Worm (Caenorhabditis elegans) whole organism, L4 larva: Measurements from ENCODE around the gene dmd-4.
A peak's percentile ranks its signal among the peaks of the same experiment; 100 is the strongest.

ENCODE experiments used
- D1046.2 ChIP-seq: fragments of 200-800 bp; sonication (Bioruptor generic); IDR thresholded peaks from 2 replicates; pipeline ENCODE4 v1.3.6; 2022; ENCODE audit warnings: missing genetic modification characterization, missing compliant biosample characterization
- F10B5.3 ChIP-seq: sonication (generic microtip); optimal IDR thresholded peaks from 2 replicates; lab custom pipeline; 2016; ENCODE audit warnings: mild to moderate bottlenecking, missing genetic modification characterization, missing compliant biosample characterization
- Y5F2A.4 ChIP-seq: fragments of 200-800 bp; sonication (Bioruptor generic); optimal IDR thresholded peaks from 2 replicates; lab custom pipeline; 2018; ENCODE audit warnings: mild to moderate bottlenecking, missing genetic modification characterization, missing compliant biosample characterization
- aha-1 ChIP-seq: fragments of 150-350 bp; peaks from one replicate; lab custom pipeline; 2014; ENCODE audit warnings: missing biosample characterization, missing genetic modification characterization
- aly-2 ChIP-seq: sonication (generic microtip); optimal IDR thresholded peaks from 2 replicates; lab custom pipeline; 2018; ENCODE audit warnings: missing biosample characterization, missing genetic modification characterization
- ces-1 ChIP-seq: fragments of 150-350 bp; sonication (generic microtip); optimal IDR thresholded peaks from 4 replicates; lab custom pipeline; 2014; ENCODE audit warnings: missing biosample characterization, missing genetic modification reagents, missing genetic modification characterization
- ctbp-1 ChIP-seq: fragments of 200-800 bp; sonication (Bioruptor generic); IDR thresholded peaks from 2 replicates; pipeline ENCODE4 v1.3.6; 2022; ENCODE audit warnings: missing genetic modification reagents, missing genetic modification characterization, missing compliant biosample characterization
- daf-19 ChIP-seq: fragments of 200-800 bp; sonication (Bioruptor generic); conservative IDR thresholded peaks from 2 replicates; pipeline ENCODE4 v1.3.6; 2022; ENCODE audit warnings: missing genetic modification characterization, missing compliant biosample characterization
- dmd-8 ChIP-seq: fragments of 200-800 bp; sonication (Bioruptor generic); IDR thresholded peaks from 2 replicates; pipeline ENCODE4 v1.3.6; 2022; ENCODE audit warnings: missing genetic modification characterization, missing compliant biosample characterization
- egl-43 ChIP-seq: fragments of 200-800 bp; sonication (Bioruptor generic); IDR thresholded peaks from 2 replicates; pipeline ENCODE4 v1.3.6; 2022; ENCODE audit warnings: missing genetic modification reagents, missing genetic modification characterization, missing compliant biosample characterization
- gei-8 ChIP-seq: fragments of 200-800 bp; sonication (Bioruptor generic); optimal IDR thresholded peaks from 2 replicates; lab custom pipeline; 2018; ENCODE audit warnings: mild to moderate bottlenecking, missing genetic modification characterization, missing compliant biosample characterization
- jun-1 ChIP-seq: fragments of 150-350 bp; optimal IDR thresholded peaks from 2 replicates; lab custom pipeline; 2014; ENCODE audit warnings: missing biosample characterization, missing genetic modification reagents, missing genetic modification characterization
- lin-29 ChIP-seq: fragments of 200-800 bp; sonication (Bioruptor generic); IDR thresholded peaks from 2 replicates; pipeline ENCODE4 v1.3.6; 2022; ENCODE audit warnings: missing genetic modification reagents, missing genetic modification characterization, missing compliant biosample characterization
- lin-39 ChIP-seq: fragments of 150-350 bp; optimal IDR thresholded peaks from 2 replicates; lab custom pipeline; 2014; ENCODE audit warnings: missing biosample characterization, missing genetic modification reagents, missing genetic modification characterization
- lsy-2 ChIP-seq, 2 experiments: fragments of 150-350 bp in 1 of 2; sonication (generic microtip) in 1 of 2; optimal IDR thresholded peaks; 2 replicates each; lab custom pipeline; 2014 to 2017; ENCODE audit warnings: missing biosample characterization in 2 of 2, missing genetic modification characterization in 2 of 2
- madf-5 ChIP-seq, 2 experiments: fragments of 200-800 bp; sonication (Bioruptor generic); IDR thresholded peaks; 2 replicates each; pipeline ENCODE4 v1.3.6; 2022; ENCODE audit warnings: missing compliant biosample characterization in 2 of 2, missing genetic modification characterization in 2 of 2
- nhr-10 ChIP-seq: fragments of 150-350 bp; optimal IDR thresholded peaks from 2 replicates; lab custom pipeline; 2014; ENCODE audit warnings: missing biosample characterization, missing genetic modification characterization
- nhr-11 ChIP-seq: fragments of 150-350 bp; optimal IDR thresholded peaks from 2 replicates; lab custom pipeline; 2014; ENCODE audit warnings: missing biosample characterization, missing genetic modification characterization
- nhr-28 ChIP-seq: fragments of 150-350 bp; optimal IDR thresholded peaks from 2 replicates; lab custom pipeline; 2014; ENCODE audit warnings: missing biosample characterization, missing genetic modification characterization
- nhr-42 ChIP-seq: fragments of 200-800 bp; sonication (Bioruptor generic); IDR thresholded peaks from 2 replicates; pipeline ENCODE4 v1.3.6; 2022; ENCODE audit warnings: missing genetic modification characterization, missing compliant biosample characterization
- nhr-6 ChIP-seq: fragments of 150-350 bp; optimal IDR thresholded peaks from 2 replicates; lab custom pipeline; 2014; ENCODE audit warnings: missing biosample characterization, missing genetic modification characterization
- php-3 ChIP-seq: fragments of 200-800 bp; sonication (Bioruptor generic); IDR thresholded peaks from 2 replicates; pipeline ENCODE4 v1.3.6; 2022; ENCODE audit warnings: missing genetic modification reagents, missing genetic modification characterization, missing compliant biosample characterization
- pqm-1 ChIP-seq: sonication (generic microtip); optimal IDR thresholded peaks from 2 replicates; lab custom pipeline; 2017; ENCODE audit warnings: missing biosample characterization, missing genetic modification characterization
- sdz-12 ChIP-seq: fragments of 200-800 bp; sonication (Bioruptor generic); optimal IDR thresholded peaks from 2 replicates; lab custom pipeline; 2018; ENCODE audit warnings: mild to moderate bottlenecking, missing genetic modification characterization, missing compliant biosample characterization
- set-16 ChIP-seq: fragments of 200-800 bp; sonication (Bioruptor generic); IDR thresholded peaks from 2 replicates; pipeline ENCODE4 v1.3.6; 2022; ENCODE audit warnings: missing genetic modification reagents, missing genetic modification characterization, missing compliant biosample characterization
- snpc-1.2 ChIP-seq: fragments of 200-800 bp; sonication (Bioruptor generic); IDR thresholded peaks from 2 replicates; pipeline ENCODE4 v1.3.6; 2022; ENCODE audit warnings: missing genetic modification reagents, missing genetic modification characterization, missing compliant biosample characterization
- spr-1 ChIP-seq: sonication (generic microtip); optimal IDR thresholded peaks from 2 replicates; lab custom pipeline; 2016; ENCODE audit warnings: mild to moderate bottlenecking, missing genetic modification characterization, missing compliant biosample characterization
- unc-62 ChIP-seq, 3 experiments: fragments of 150-350 bp in 1 of 3; sonication (generic microtip); optimal IDR thresholded peaks in 2 of 3; peaks in 1 of 3; 1 replicate in 1 of 3; 2 replicates in 2 of 3; lab custom pipeline; 2014 to 2017; ENCODE audit warnings: missing biosample characterization in 3 of 3, missing genetic modification characterization in 3 of 3, missing genetic modification reagents in 3 of 3, missing genotype in 1 of 3
- zag-1 ChIP-seq: fragments of 150-350 bp; optimal IDR thresholded peaks from 2 replicates; lab custom pipeline; 2014; ENCODE audit warnings: missing biosample characterization, missing genetic modification characterization

The dmd-4 gene

ce11 chrX:14885855-14886254 lies 24.2 kb upstream of the dmd-4 start:
- TF ChIP-seq Y5F2A.4 (GFP tag; lab: Kevin White, UChicago) (no peak), gei-8 (no peak), lin-39 (tag; lab: Kevin White, UChicago) (no peak), jun-1 (tag; lab: Kevin White, UChicago) (no peak), daf-19 (no peak), nhr-6 (tag; lab: Kevin White, UChicago) (no peak), set-16 (GFP tag; lab: Robert Waterston, UW) (no peak), nhr-42 (GFP tag; lab: Robert Waterston, UW) (no peak), dmd-8 (GFP tag; lab: Robert Waterston, UW) (no peak), unc-62 (GFP tag; optimal IDR thresholded peaks at IDR 0.05 in 1 of 2; lab: Kevin White, UChicago) (peak in 1 of 2 experiments; percentile 13), unc-62 (tag; optimal IDR thresholded peaks at IDR 0.05; lab: Kevin White, UChicago) (no peak), aha-1 (tag; lab: Kevin White, UChicago) (peak; percentile 60), sdz-12 (GFP tag; lab: Kevin White, UChicago) (no peak), snpc-1.2 (GFP tag; lab: Robert Waterston, UW) (no peak)

ce11 chrX:14881119-14881518 lies 19.5 kb upstream of the dmd-4 start, which contains the start of gene flp-8:
Gene flp-8 (plus strand): TSS chrX:14881419.
- TF ChIP-seq madf-5 (GFP tag; IDR thresholded peaks at IDR 0.05; lab: Robert Waterston, UW): no peak

DNA sequence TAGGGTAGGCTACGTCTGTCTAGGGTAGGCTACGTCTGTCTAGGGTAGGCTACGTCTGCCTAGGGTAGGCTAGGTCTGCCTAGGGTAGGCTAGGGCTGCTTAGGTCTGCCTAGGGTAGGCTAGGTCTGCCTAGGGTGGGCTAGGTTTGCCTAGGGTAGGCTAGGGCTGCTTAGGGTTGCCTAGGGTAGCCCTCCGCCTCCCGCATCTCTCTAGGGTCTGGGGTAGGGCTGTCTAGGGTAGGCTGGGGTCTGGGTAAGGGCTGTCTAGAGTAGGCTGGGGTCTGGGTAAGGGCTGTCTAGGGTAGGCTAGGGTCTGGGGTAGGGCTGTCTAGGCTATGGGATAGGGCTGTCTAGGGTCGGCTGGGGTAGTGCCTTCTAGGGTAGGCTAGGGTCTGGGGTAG lies 16.0 kb upstream of the dmd-4 start:
- TF ChIP-seq egl-43 (GFP tag; lab: Robert Waterston, UW) (0 out of 2 replicates have a peak, but pooled peaks have one; percentile 51), php-3 (GFP tag; lab: Robert Waterston, UW) (no peak), set-16 (GFP tag; lab: Robert Waterston, UW) (peak; percentile 62)

- TF ChIP-seq jun-1 (tag; lab: Kevin White, UChicago): no peak
- TF ChIP-seq ctbp-1: no peak
- TF ChIP-seq nhr-28: no peak
- no peak for TF ChIP-seq ces-1 (GFP tag; lab: Kevin White, UChicago)
- no peak for TF ChIP-seq zag-1 (tag; lab: Kevin White, UChicago)
- no peak for TF ChIP-seq aly-2 (tag; lab: Kevin White, UChicago)
- TF ChIP-seq daf-19: no peak
- TF ChIP-seq F10B5.3 (tag; lab: Kevin White, UChicago): no peak
- no peak for TF ChIP-seq D1046.2 (GFP tag; lab: Robert Waterston, UW)
- TF ChIP-seq nhr-10: no peak
- TF ChIP-seq spr-1 (tag; lab: Kevin White, UChicago): no peak
- TF ChIP-seq php-3 (GFP tag; lab: Robert Waterston, UW): no peak
- TF ChIP-seq lin-29: no peak
- TF ChIP-seq, all 104 proteins: peak for 0
These were observed 14.0 kb upstream of the dmd-4 start, which contains the start of gene sssh-1 for ce11 chrX:14875668-14876067. Gene sssh-1 (plus strand): TSS chrX:14875968.

DNA sequence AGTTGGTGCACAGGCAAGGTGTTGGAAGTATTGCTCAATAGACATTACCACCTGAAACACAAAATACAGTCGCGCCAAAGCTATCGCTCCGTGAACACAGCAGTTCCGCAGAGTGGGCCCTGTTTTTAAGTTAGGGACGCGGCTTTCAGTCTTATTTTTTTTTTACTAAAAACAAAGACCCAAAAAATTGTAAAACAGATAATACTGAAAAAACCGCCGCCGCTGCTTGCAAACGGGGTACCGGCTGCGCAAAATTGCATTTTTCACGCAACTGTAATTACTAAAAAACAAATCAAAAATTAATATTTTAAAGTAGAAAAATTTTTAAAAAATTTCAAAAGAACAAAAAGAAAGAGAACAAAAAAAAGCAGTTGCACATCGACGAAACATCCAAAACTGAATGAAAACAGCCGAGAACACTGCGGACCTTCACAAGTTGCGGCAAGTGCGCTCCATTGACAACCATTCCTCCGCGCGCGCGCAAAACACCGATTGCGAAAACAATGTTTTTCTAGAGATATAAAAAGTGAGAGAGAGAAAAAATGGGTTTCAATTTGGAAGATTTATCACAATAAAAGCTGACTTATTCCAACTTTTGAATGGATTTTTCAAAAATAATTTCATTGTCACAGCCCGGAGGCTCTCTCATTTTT lies 11.3 kb upstream of the dmd-4 start, which contains the start of gene F31F6.3:
TSS of gene F31F6.3 (minus strand) at position 51 of the 653 bp plus-strand sequence.
- TF ChIP-seq ctbp-1 (no peak), pqm-1 (tag; lab: Kevin White, UChicago) (no peak), lsy-2 (tag; optimal IDR thresholded peaks at IDR 0.05; lab: Kevin White, UChicago) (no peak), nhr-11 (tag; lab: Kevin White, UChicago) (no peak)

- TF ChIP-seq nhr-10: no peak
These were observed 10.1 kb upstream of the dmd-4 start, which contains the start of gene F31F6.2 for ce11 chrX:14871780-14872179. Gene F31F6.2 (minus strand): TSS chrX:14871880.
